Fruit fly (Drosophila melanogaster) whole organism, adult: ENCODE data around the gene LManII.

Experiments
- CG11617 ChIP-seq: fragments of 200-800 bp; sonication (Bioruptor generic); optimal IDR thresholded peaks from 2 replicates; lab custom pipeline; 2017; ENCODE audit warnings: mild to moderate bottlenecking, missing biosample characterization, missing genetic modification reagents, missing genetic modification characterization
- CG12768 ChIP-seq: fragments of 200-800 bp; sonication (Bioruptor generic); optimal IDR thresholded peaks from 2 replicates; lab custom pipeline; 2017; ENCODE audit warnings: missing biosample characterization, missing genetic modification characterization, mild to moderate bottlenecking, moderate library complexity, missing genetic modification reagents
- CG14711 ChIP-seq: fragments of 200-800 bp; sonication (Bioruptor generic); optimal IDR thresholded peaks from 2 replicates; lab custom pipeline; 2018; ENCODE audit warnings: missing biosample characterization, mild to moderate bottlenecking, missing genetic modification characterization, moderate library complexity
- CG1620 ChIP-seq: fragments of 200-800 bp; sonication (Bioruptor generic); optimal IDR thresholded peaks from 2 replicates; lab custom pipeline; 2016; ENCODE audit warnings: missing biosample characterization, missing genetic modification characterization
- CG33017 ChIP-seq: fragments of 200-800 bp; sonication (Bioruptor generic); optimal IDR thresholded peaks from 2 replicates; lab custom pipeline; 2018; ENCODE audit warnings: missing biosample characterization, mild to moderate bottlenecking, missing genetic modification characterization, moderate library complexity
- CG5204 ChIP-seq: fragments of 200-800 bp; sonication (Bioruptor generic); optimal IDR thresholded peaks from 2 replicates; lab custom pipeline; 2016; ENCODE audit warnings: missing biosample characterization, missing genetic modification characterization
- CG7045 ChIP-seq: fragments of 200-800 bp; sonication (Bioruptor generic); optimal IDR thresholded peaks from 2 replicates; lab custom pipeline; 2017; ENCODE audit warnings: missing biosample characterization, mild to moderate bottlenecking, missing genetic modification characterization
- CG7101 ChIP-seq: fragments of 200-800 bp; sonication (Bioruptor generic); optimal IDR thresholded peaks from 2 replicates; lab custom pipeline; 2018; ENCODE audit warnings: missing biosample characterization, mild to moderate bottlenecking, missing genetic modification characterization, moderate library complexity
- Clk ChIP-seq: fragments of 200-800 bp; sonication (Bioruptor generic); optimal IDR thresholded peaks from 2 replicates; lab custom pipeline; 2017; ENCODE audit warnings: missing biosample characterization, missing genetic modification characterization
- Crg-1 ChIP-seq: fragments of 200-800 bp; sonication (Bioruptor generic); optimal IDR thresholded peaks from 2 replicates; lab custom pipeline; 2016; ENCODE audit warnings: missing biosample characterization, missing genetic modification characterization
- Hr96 ChIP-seq: fragments of 200-800 bp; sonication (Bioruptor generic); optimal IDR thresholded peaks from 2 replicates; lab custom pipeline; 2016; ENCODE audit warnings: missing biosample characterization, missing genetic modification characterization
- Mnt ChIP-seq: fragments of 200-800 bp; sonication (Bioruptor generic); optimal IDR thresholded peaks from 2 replicates; lab custom pipeline; 2016; ENCODE audit warnings: missing biosample characterization, mild to moderate bottlenecking, missing genetic modification characterization
- bab1 ChIP-seq: fragments of 200-800 bp; sonication (Bioruptor generic); optimal IDR thresholded peaks from 3 replicates; lab custom pipeline; 2019; ENCODE audit warnings: missing biosample characterization, mild to moderate bottlenecking, missing genetic modification characterization, moderate library complexity
- cic ChIP-seq: fragments of 200-800 bp; sonication (Bioruptor generic); optimal IDR thresholded peaks from 2 replicates; lab custom pipeline; 2017; ENCODE audit warnings: missing biosample characterization, mild to moderate bottlenecking, missing genetic modification characterization, moderate library complexity
- cnc ChIP-seq, 2 experiments: fragments of >200 bp; optimal IDR thresholded peaks; 2 replicates each; lab custom pipeline; 2017
- kay ChIP-seq: fragments of 200-800 bp; sonication (Bioruptor generic); peaks from one replicate; lab custom pipeline; 2016; ENCODE audit warnings: missing biosample characterization, missing genetic modification characterization, borderline replicate concordance
- ovo ChIP-seq: fragments of 200-800 bp; sonication (Bioruptor generic); optimal IDR thresholded peaks from 2 replicates; lab custom pipeline; 2016; ENCODE audit warnings: missing biosample characterization, missing genetic modification characterization
- pad ChIP-seq: fragments of 200-800 bp; sonication (Bioruptor generic); optimal IDR thresholded peaks from 3 replicates; lab custom pipeline; 2017; ENCODE audit warnings: missing biosample characterization, missing genetic modification characterization, mild to moderate bottlenecking, moderate library complexity, missing genetic modification reagents
- tj ChIP-seq: fragments of 200-800 bp; sonication (Bioruptor generic); optimal IDR thresholded peaks from 3 replicates; lab custom pipeline; 2017; ENCODE audit warnings: missing biosample characterization, mild to moderate bottlenecking, missing genetic modification characterization, moderate library complexity
- toe ChIP-seq: fragments of 200-800 bp; sonication (Bioruptor generic); optimal IDR thresholded peaks from 2 replicates; lab custom pipeline; 2016; ENCODE audit warnings: missing biosample characterization, missing genetic modification characterization

The LManII gene

DNA sequence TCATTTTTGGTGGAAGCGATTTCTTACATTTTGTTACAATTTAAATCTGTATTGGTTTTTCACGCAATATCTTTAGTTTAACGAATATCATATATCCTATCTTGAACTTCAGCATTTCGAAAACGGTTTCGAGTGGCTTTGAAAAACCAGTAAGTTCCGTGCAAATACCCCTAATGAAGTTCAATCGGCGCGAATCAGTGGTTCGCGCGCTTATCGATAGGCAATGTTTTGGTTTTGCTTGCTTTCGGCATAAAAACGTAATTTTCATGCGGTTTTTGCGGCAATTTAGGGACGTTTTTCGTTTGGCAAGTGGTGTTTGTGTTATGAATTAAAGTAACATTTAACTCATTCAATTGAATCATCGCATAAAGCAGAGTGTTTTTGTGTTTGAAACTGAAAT is 19.4 kb downstream of the LManII start, which contains the start of gene RluA-2:
Gene RluA-2, plus strand, starts transcription at position 195 of the 400 bp plus-strand sequence.
- no peak for TF ChIP-seq CG7045 (GFP tag; lab: Kevin White, UChicago)

DNA sequence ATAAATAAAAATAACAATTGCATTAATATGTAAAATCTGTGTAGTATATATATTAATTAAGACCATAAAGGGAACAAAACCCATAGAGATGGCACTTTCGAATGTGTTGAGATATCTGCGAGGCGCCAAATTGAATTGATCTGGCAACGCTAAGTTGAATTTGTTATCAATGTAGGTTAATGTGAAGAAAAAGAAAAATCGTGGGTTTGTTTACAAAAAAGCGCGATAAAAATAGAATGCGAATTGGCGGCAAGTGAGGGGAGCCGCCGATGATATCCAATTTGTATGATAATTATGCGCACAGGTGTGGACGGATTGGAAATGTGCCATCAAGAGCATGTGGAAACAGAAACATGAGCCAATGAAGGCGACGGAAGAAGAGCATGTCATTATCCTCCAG is 22.4 kb downstream of the LManII start:
- TF ChIP-seq cnc (optimal IDR thresholded peaks at IDR 0.05; lab: Kevin White, UChicago) (no peak), cic (no peak), Mnt (GFP tag; lab: Kevin White, UChicago) (peak; percentile 42), CG7045 (GFP tag; lab: Kevin White, UChicago) (no peak), toe (GFP tag; lab: Kevin White, UChicago) (no peak), CG1620 (GFP tag; lab: Kevin White, UChicago) (no peak), CG11617 (GFP tag; lab: Kevin White, UChicago) (no peak)

DNA sequence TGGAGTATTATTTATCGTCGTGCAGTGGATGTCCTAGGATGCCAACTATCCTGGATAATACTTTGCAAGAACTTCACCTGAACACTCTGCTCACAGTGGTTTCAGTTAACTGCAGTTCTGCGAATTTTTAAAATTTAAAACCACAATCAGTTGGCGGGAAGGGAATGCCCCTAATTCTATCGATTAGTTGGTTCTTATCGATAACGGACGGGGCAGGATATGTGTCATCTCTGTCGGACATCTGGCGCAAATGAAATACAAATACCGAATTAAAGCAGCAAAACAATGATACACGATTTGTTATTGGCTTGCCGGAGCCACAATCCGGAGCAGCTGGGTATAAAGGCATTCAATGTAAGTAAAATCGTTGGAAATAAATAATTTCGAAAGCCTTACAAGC is 25.6 kb downstream of the LManII start, which contains the start of gene Grip75:
Gene Grip75, plus strand, starts transcription at position 223 of the 400 bp plus-strand sequence.
- TF ChIP-seq cic: no peak
- TF ChIP-seq CG7045 (GFP tag; lab: Kevin White, UChicago): no peak
- TF ChIP-seq cnc (optimal IDR thresholded peaks at IDR 0.05; lab: Kevin White, UChicago): no peak
- no peak for TF ChIP-seq CG7101 (tag; lab: Kevin White, UChicago)
- no peak for TF ChIP-seq Hr96 (GFP tag; lab: Kevin White, UChicago)
- no peak for TF ChIP-seq CG1620 (GFP tag; lab: Kevin White, UChicago)
- TF ChIP-seq kay (GFP tag; lab: Kevin White, UChicago): no peak
- no peak for TF ChIP-seq Mnt (GFP tag; lab: Kevin White, UChicago)
- TF ChIP-seq Clk (GFP tag; lab: Kevin White, UChicago): no peak
- no peak for TF ChIP-seq pad (GFP tag; lab: Kevin White, UChicago)
- TF ChIP-seq CG11617 (GFP tag; lab: Kevin White, UChicago): no peak
- TF ChIP-seq ovo (GFP tag; lab: Kevin White, UChicago): no peak
- TF ChIP-seq CG14711 (tag; lab: Kevin White, UChicago): no peak
- TF ChIP-seq tj: no peak
- no peak for TF ChIP-seq toe (GFP tag; lab: Kevin White, UChicago)
- TF ChIP-seq CG33017 (tag; lab: Kevin White, UChicago): no peak
- no peak for TF ChIP-seq CG5204
- no peak for TF ChIP-seq CG12768 (GFP tag; lab: Kevin White, UChicago)

DNA sequence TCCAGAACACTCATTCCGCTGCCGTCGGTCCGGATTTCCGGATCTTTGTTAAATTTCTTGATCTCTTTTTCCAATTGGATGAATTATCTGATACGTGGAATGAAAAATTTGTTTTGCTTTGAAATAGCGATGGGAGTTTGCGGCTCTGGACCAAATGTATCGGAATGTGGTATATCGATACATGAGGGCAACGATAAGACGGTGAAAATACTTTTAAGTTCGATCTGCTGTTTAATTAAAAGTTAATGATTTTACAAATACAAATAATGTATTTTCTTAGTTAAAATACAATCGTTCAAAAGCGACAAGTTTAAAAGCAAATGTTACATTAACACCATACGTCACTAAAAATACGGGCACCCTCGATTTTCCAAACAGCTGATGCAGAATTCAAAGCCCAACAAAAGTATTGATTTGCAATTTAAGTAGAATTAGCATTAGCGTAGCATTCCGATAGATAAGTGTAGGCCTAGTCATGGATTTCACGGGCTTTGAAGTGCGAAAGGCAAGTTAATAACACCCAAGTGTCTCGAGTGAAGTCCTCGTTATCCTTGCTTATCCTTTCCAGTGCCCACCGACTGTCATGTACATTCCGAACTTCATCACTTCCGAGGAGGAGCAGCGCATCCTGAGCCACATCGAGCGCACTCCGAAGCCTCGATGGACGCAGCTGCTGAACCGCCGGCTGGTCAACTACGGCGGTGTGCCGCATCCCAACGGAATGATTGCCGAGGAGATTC is 31.2 kb downstream of the LManII start, which contains the start of the genes Cog4 and CG6144:
Gene Cog4, minus strand, starts transcription at position 139 of the 740 bp plus-strand sequence.
Gene CG6144, plus strand, starts transcription at position 211 of the 740 bp plus-strand sequence.
- TF ChIP-seq CG5204 (no peak), CG14711 (tag; lab: Kevin White, UChicago) (peak; percentile 32), CG7101 (tag; lab: Kevin White, UChicago) (peak; percentile 6), CG11617 (GFP tag; lab: Kevin White, UChicago) (peak; percentile 37), tj (peak; percentile 34), Mnt (GFP tag; lab: Kevin White, UChicago) (peak; percentile 36), bab1 (GFP tag; lab: Kevin White, UChicago) (peak; percentile 74), CG33017 (tag; lab: Kevin White, UChicago) (no peak)

DNA sequence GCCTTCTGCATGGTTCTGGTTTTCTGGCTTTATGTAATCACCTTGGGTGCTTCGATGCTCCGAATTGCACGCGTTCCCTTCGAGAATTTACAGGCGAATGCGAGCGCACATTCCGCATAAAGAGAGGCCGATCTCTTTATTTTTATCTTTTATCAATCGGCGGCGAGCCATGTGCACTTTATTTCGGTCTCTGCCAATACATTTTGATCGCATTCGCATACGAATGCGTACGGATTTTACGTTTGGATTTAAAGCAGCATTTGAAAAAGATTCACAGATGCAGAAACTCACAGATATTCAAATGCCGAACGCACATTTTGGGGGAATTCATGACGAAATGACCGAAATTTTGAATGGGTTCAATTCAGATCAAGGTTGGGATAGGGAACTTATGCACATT is 33.9 kb downstream of the LManII start, which contains the start of gene CG13144:
Gene CG13144, minus strand, starts transcription at position 101 of the 400 bp plus-strand sequence.
- TF ChIP-seq CG33017 (tag; lab: Kevin White, UChicago) (no peak), Hr96 (GFP tag; lab: Kevin White, UChicago) (no peak), ovo (GFP tag; lab: Kevin White, UChicago) (no peak), tj (no peak), CG5204 (no peak), Crg-1 (no peak), CG11617 (GFP tag; lab: Kevin White, UChicago) (no peak), Clk (GFP tag; lab: Kevin White, UChicago) (no peak), CG7101 (tag; lab: Kevin White, UChicago) (no peak), toe (GFP tag; lab: Kevin White, UChicago) (no peak), bab1 (GFP tag; lab: Kevin White, UChicago) (no peak), kay (GFP tag; lab: Kevin White, UChicago) (no peak), CG14711 (tag; lab: Kevin White, UChicago) (no peak), Mnt (GFP tag; lab: Kevin White, UChicago) (no peak), cic (no peak)

DNA sequence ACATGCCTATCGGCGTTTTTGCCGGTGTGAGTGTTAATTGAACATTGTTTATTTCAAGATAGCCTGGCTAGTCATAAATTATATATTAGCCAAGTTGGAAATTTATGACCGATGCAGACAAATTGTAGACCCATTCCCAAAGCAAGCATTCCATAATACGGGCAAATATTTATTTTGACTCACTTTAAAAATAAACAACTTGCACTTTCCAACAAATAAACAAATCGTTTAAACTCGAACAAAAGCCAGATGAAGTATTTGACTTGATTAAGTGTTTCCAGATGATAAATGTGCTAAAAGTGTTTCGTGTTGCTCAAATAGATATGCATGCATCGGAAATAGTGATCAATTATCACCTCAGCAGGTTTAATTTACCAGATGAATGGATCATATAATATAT is 38.0 kb downstream of the LManII start:
- TF ChIP-seq tj (no peak), CG5204 (no peak), cic (no peak), Clk (GFP tag; lab: Kevin White, UChicago) (no peak)

DNA sequence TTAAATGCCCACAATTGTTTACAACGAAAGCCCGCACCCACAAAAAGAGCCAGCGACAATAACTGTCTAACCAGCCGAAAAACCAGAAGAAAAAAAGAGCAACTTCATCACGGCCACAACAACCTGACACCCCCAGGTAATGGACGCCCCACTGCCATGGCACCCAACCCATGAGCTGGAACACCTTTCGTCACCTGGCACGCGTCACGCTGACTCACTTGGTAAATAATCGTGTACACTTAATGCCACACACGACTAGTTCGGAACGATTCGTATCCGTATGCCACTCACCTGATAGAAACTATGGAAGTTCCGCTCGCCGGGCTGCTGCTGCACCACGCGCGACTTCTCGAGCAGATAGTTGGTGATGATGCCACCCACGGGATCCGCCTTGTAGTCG is 38.9 kb downstream of the LManII start:
- TF ChIP-seq CG33017 (tag; lab: Kevin White, UChicago) (no peak), ovo (GFP tag; lab: Kevin White, UChicago) (no peak)
